Worm (Caenorhabditis elegans) whole organism, midembryonic: Measurements from ENCODE around the gene F08C6.5.

ENCODE experiments used
- T22C8.4 ChIP-seq: fragments of 200-800 bp; sonication (Bioruptor generic); IDR thresholded peaks from 2 replicates; pipeline ENCODE4 v1.3.6; 2022; ENCODE audit warnings: missing genetic modification characterization, missing compliant biosample characterization
- cog-1 ChIP-seq: sonication (generic microtip); optimal IDR thresholded peaks from 2 replicates; lab custom pipeline; 2016; ENCODE audit warnings: missing genetic modification characterization, missing compliant biosample characterization
- flt-1 ChIP-seq: fragments of 200-800 bp; sonication (Bioruptor generic); IDR thresholded peaks from 2 replicates; pipeline ENCODE4 v1.3.6; 2022; ENCODE audit warnings: missing genetic modification characterization, missing compliant biosample characterization
- klf-2 ChIP-seq: fragments of 200-800 bp; sonication (Bioruptor generic); conservative IDR thresholded peaks from 2 replicates; pipeline ENCODE4 v1.3.6; 2022; ENCODE audit warnings: missing genetic modification reagents, missing genetic modification characterization, missing compliant biosample characterization
- med-1 ChIP-seq: sonication (generic microtip); optimal IDR thresholded peaks from 2 replicates; lab custom pipeline; 2017; ENCODE audit warnings: missing genetic modification characterization, mild to moderate bottlenecking, missing compliant biosample characterization, antibody characterized with exemption, missing genetic modification reagents; ENCODE audit not compliant: insufficient read depth
- ref-1 ChIP-seq: fragments of 200-800 bp; sonication (Bioruptor generic); conservative IDR thresholded peaks from 2 replicates; pipeline ENCODE4 v1.3.6; 2022; ENCODE audit warnings: missing genetic modification reagents, missing genetic modification characterization, missing compliant biosample characterization
- tab-1 ChIP-seq: fragments of 200-800 bp; sonication (Bioruptor generic); IDR thresholded peaks from 2 replicates; pipeline ENCODE4 v1.3.6; 2022; ENCODE audit warnings: missing genetic modification characterization, missing compliant biosample characterization
- ztf-23 ChIP-seq: fragments of 200-800 bp; sonication (Bioruptor generic); IDR thresholded peaks from 2 replicates; pipeline ENCODE4 v1.3.6; 2022; ENCODE audit warnings: missing genetic modification reagents, missing genetic modification characterization, missing compliant biosample characterization
- ztf-29 ChIP-seq: fragments of 200-800 bp; sonication (Bioruptor generic); IDR thresholded peaks from 2 replicates; pipeline ENCODE4 v1.3.6; 2022; ENCODE audit warnings: missing genetic modification reagents, missing genetic modification characterization, missing compliant biosample characterization

DNA sequence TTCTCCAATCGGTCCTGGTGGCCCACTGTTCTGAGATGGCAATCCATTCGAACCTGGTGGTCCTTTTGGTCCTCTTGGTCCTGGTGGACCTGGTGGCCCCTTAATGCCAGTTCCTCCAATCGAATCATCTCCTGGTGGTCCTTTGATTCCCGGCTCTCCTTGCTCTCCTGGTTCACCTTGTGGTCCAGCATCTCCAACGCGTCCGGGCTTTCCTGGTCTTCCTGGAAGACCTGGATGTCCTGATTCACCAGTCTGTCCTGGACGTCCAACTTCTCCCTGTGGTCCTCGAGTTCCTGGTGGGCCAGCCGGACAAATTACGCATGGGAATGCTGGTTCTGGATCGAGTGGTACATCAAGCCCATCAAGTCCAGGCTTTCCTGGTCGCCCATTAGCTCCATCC, 22.3 kb upstream of the F08C6.5 start:
- TF ChIP-seq T22C8.4, result no peak
- TF ChIP-seq klf-2, result no peak
- no peak for TF ChIP-seq tab-1 (GFP tag; lab: Robert Waterston, UW)
- TF ChIP-seq ztf-23 (GFP tag; lab: Robert Waterston, UW), result no peak
- TF ChIP-seq ztf-29 (GFP tag; lab: Robert Waterston, UW), result no peak; the same call in 1 of the 2 replicates
- TF ChIP-seq cog-1 (tag; lab: Kevin White, UChicago), result no peak
- no peak for TF ChIP-seq flt-1 (GFP tag; lab: Robert Waterston, UW)
- TF ChIP-seq ref-1 (GFP tag; lab: Robert Waterston, UW), result no peak
- no peak for TF ChIP-seq med-1 (GFP tag; lab: Kevin White, UChicago)
